Worm (Caenorhabditis elegans): ENCODE measurements around the gene hbl-1.
A peak's percentile ranks its signal among the peaks of the same experiment; 100 is the strongest.

DNA sequence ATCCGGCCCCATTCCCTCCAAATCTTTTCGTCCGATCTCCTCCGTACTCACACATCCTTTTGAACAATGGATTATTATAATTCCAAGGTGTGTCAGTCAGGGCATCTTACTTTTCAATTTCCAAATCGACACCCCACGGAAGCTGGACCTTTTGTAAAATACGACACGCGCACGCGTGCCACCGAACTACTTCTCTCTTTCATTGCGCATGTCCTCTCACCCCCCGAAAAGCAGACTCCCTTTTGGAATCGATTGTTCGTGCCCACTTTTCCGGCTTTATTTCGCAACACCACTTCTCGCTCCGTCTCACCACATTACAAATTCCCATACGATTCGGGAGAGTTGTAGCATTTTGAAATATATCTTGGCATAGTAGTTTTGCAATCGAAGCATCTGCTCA, 25.3 kb downstream of the hbl-1 start:
- TF ChIP-seq T22C8.4 (GFP tag; IDR thresholded peaks at IDR 0.05) (no peak), klf-2 (GFP tag; conservative IDR thresholded peaks at IDR 0.05) (no peak), ztf-29 (GFP tag; IDR thresholded peaks at IDR 0.05) (no peak), ref-1 (GFP tag; conservative IDR thresholded peaks at IDR 0.05) (no peak), tab-1 (GFP tag; IDR thresholded peaks at IDR 0.05) (peak; percentile 57; the same call in 1 of the 2 replicates), flt-1 (GFP tag; IDR thresholded peaks at IDR 0.05) (no peak)
